Worm (Caenorhabditis elegans) whole organism, late embryonic: ENCODE measurements around the gene let-92.

Experiments used
- ceh-48 ChIP-seq: sonication (generic microtip); optimal IDR thresholded peaks from 2 replicates; lab custom pipeline; 2016; ENCODE audit warnings: missing genetic modification characterization, inconsistent platforms, missing compliant biosample characterization
- elt-2 ChIP-seq: sonication (generic microtip); optimal IDR thresholded peaks from 2 replicates; lab custom pipeline; 2016; ENCODE audit warnings: missing genetic modification reagents, missing genetic modification characterization, missing compliant biosample characterization
- hlh-30 ChIP-seq: sonication (generic microtip); optimal IDR thresholded peaks from 2 replicates; lab custom pipeline; 2017; ENCODE audit warnings: antibody characterized with exemption, missing genetic modification characterization, missing compliant biosample characterization; ENCODE audit not compliant: insufficient read depth
- nfya-1 ChIP-seq: sonication (generic microtip); optimal IDR thresholded peaks from 2 replicates; lab custom pipeline; 2017; ENCODE audit warnings: missing genetic modification characterization, mild to moderate bottlenecking, missing compliant biosample characterization, antibody characterized with exemption, moderate library complexity
- nhr-232 ChIP-seq: sonication (generic microtip); optimal IDR thresholded peaks from 2 replicates; lab custom pipeline; 2016; ENCODE audit warnings: missing genetic modification characterization, missing compliant biosample characterization
- pqm-1 ChIP-seq: sonication (generic microtip); optimal IDR thresholded peaks from 2 replicates; lab custom pipeline; 2016; ENCODE audit warnings: missing genetic modification characterization, missing compliant biosample characterization
- unc-55 ChIP-seq: sonication (generic microtip); optimal IDR thresholded peaks from 2 replicates; lab custom pipeline; 2017; ENCODE audit warnings: missing biosample characterization, missing genetic modification reagents, missing genetic modification characterization
- unc-86 ChIP-seq: sonication (generic microtip); optimal IDR thresholded peaks from 2 replicates; lab custom pipeline; 2016; ENCODE audit warnings: missing genetic modification characterization, missing compliant biosample characterization

ce11 chrIV:11847771-11848312 lies 10.4 kb upstream of the let-92 start, which contains the start of the genes F38H4.6 and F38H4.4:
- TF ChIP-seq ceh-48 (tag; lab: Kevin White, UChicago): no peak
- no peak for TF ChIP-seq nfya-1
- no peak for TF ChIP-seq elt-2 (tag; lab: Kevin White, UChicago)
- TF ChIP-seq pqm-1: no peak
- no peak for TF ChIP-seq unc-86 (tag; lab: Kevin White, UChicago)
- TF ChIP-seq hlh-30 (tag; lab: Kevin White, UChicago): no peak
- TF ChIP-seq nhr-232 (tag; lab: Kevin White, UChicago): no peak
- no peak for TF ChIP-seq unc-55 (GFP tag; lab: Kevin White, UChicago)
